Fruit fly (Drosophila melanogaster) whole organism, adult: ENCODE measurements around the gene Klp61F.

Experiments
- cnc ChIP-seq, 2 experiments: fragments of >200 bp; optimal IDR thresholded peaks; 2 replicates each; lab custom pipeline; 2017
- pad ChIP-seq: fragments of 200-800 bp; sonication (Bioruptor generic); optimal IDR thresholded peaks from 3 replicates; lab custom pipeline; 2017; ENCODE audit warnings: missing biosample characterization, missing genetic modification characterization, mild to moderate bottlenecking, moderate library complexity, missing genetic modification reagents

DNA sequence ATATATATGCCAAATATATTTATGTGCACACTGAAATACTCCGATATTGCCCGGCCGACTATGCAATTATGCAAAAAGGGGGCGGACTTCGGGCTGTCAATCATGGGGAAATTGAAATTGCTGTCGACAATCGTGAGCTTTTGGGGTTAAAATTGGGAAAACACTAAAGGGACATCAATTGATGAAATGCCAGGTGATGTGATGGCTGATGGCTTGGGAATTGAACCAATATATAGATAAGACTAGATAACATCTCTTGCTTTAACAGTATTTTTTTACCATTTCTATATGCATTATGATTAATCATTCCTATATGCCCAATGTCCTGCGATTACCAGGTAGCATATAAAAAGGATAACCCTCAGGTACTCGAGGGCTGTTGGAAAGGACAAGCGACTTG is 32.2 kb upstream of the Klp61F start:
- TF ChIP-seq pad (no peak), cnc (optimal IDR thresholded peaks at IDR 0.05; lab: Kevin White, UChicago) (no peak)
